Fruit fly (Drosophila melanogaster) whole organism, embryonic: Measurements from ENCODE around the gene CG9795.

ENCODE experiments used
- CG10366 ChIP-seq: fragments of 200-800 bp; sonication (Bioruptor generic); IDR thresholded peaks from 2 replicates; pipeline ENCODE4 v1.3.6; 2022; ENCODE audit warnings: missing biosample characterization, missing genetic modification characterization
- CG10959 ChIP-seq: fragments of 200-800 bp; sonication (Bioruptor generic); IDR thresholded peaks from 2 replicates; pipeline ENCODE4 v1.3.6; 2022; ENCODE audit warnings: missing biosample characterization, missing genetic modification characterization
- CG11085 ChIP-seq: fragments of 200-800 bp; sonication (Bioruptor generic); IDR thresholded peaks from 2 replicates; pipeline ENCODE4 v1.3.6; 2022; ENCODE audit warnings: missing biosample characterization, missing genetic modification characterization
- CG11696 ChIP-seq: fragments of 200-800 bp; sonication (Bioruptor generic); IDR thresholded peaks from 2 replicates; pipeline ENCODE4 v1.3.6; 2022; ENCODE audit warnings: missing biosample characterization, missing genetic modification characterization
- CG12299 ChIP-seq: fragments of 200-800 bp; sonication (Bioruptor generic); optimal IDR thresholded peaks from 2 replicates; lab custom pipeline; 2018; ENCODE audit warnings: missing biosample characterization, mild to moderate bottlenecking, missing genetic modification characterization
- CG1233 ChIP-seq: fragments of 200-800 bp; sonication (Bioruptor generic); optimal IDR thresholded peaks from 4 replicates; lab custom pipeline; 2018; ENCODE audit warnings: missing biosample characterization, mild to moderate bottlenecking, missing genetic modification characterization
- CG12391 ChIP-seq: fragments of 200-800 bp; sonication (Bioruptor generic); optimal IDR thresholded peaks from 3 replicates; lab custom pipeline; 2018; ENCODE audit warnings: missing biosample characterization, mild to moderate bottlenecking, missing genetic modification characterization, moderate library complexity
- CG12744 ChIP-seq: fragments of 200-800 bp; sonication (Bioruptor generic); optimal IDR thresholded peaks from 2 replicates; lab custom pipeline; 2016; ENCODE audit warnings: missing biosample characterization, missing genetic modification characterization
- CG12942 ChIP-seq: fragments of 200-800 bp; sonication (Bioruptor generic); optimal IDR thresholded peaks from 3 replicates; lab custom pipeline; 2016; ENCODE audit warnings: missing biosample characterization, missing genetic modification characterization
- CG15514 ChIP-seq: fragments of 200-800 bp; sonication (Bioruptor generic); optimal IDR thresholded peaks from 3 replicates; lab custom pipeline; 2017; ENCODE audit warnings: missing biosample characterization, missing genetic modification characterization, mild to moderate bottlenecking, moderate library complexity, missing genetic modification reagents
- CG16813 ChIP-seq: fragments of 200-800 bp; sonication (Bioruptor generic); IDR thresholded peaks from 3 replicates; pipeline ENCODE4 v1.3.6; 2022; ENCODE audit warnings: missing biosample characterization, missing genetic modification characterization; ENCODE audit not compliant: partially characterized antibody
- CG16815 ChIP-seq: fragments of 200-800 bp; sonication (Bioruptor generic); optimal IDR thresholded peaks from 3 replicates; lab custom pipeline; 2017; ENCODE audit warnings: missing biosample characterization, mild to moderate bottlenecking, missing genetic modification characterization
- CG17361 ChIP-seq: fragments of 200-800 bp; sonication (Bioruptor generic); IDR thresholded peaks from 3 replicates; pipeline ENCODE4 v1.3.6; 2022; ENCODE audit warnings: missing biosample characterization, missing genetic modification characterization
- CG18599 ChIP-seq: fragments of 200-800 bp; sonication (Bioruptor generic); optimal IDR thresholded peaks from 3 replicates; lab custom pipeline; 2017; ENCODE audit warnings: missing biosample characterization, missing genetic modification characterization, mild to moderate bottlenecking, moderate library complexity, missing genetic modification reagents
- CG18764 ChIP-seq: fragments of 200-800 bp; sonication (Bioruptor generic); optimal IDR thresholded peaks from 3 replicates; lab custom pipeline; 2016; ENCODE audit warnings: missing biosample characterization, missing genetic modification characterization
- CG30431 ChIP-seq: fragments of 200-800 bp; sonication (Bioruptor generic); optimal IDR thresholded peaks from 2 replicates; lab custom pipeline; 2017; ENCODE audit warnings: missing biosample characterization, missing genetic modification characterization
- CG3847 ChIP-seq: fragments of 200-800 bp; sonication (Bioruptor generic); IDR thresholded peaks from 2 replicates; pipeline ENCODE4 v1.3.6; 2022; ENCODE audit warnings: missing biosample characterization, missing genetic modification characterization
- CG4404 ChIP-seq: fragments of 200-800 bp; sonication (Bioruptor generic); IDR thresholded peaks from 2 replicates; pipeline ENCODE4 v1.3.6; 2022; ENCODE audit warnings: missing biosample characterization, missing genetic modification characterization
- CG4820 ChIP-seq: fragments of 200-800 bp; sonication (Bioruptor generic); optimal IDR thresholded peaks from 3 replicates; lab custom pipeline; 2016; ENCODE audit warnings: missing biosample characterization, missing genetic modification characterization
- CG5953 ChIP-seq: fragments of 200-800 bp; sonication (Bioruptor generic); IDR thresholded peaks from 2 replicates; pipeline ENCODE4 v1.3.6; 2022; ENCODE audit warnings: missing biosample characterization, missing genetic modification characterization
- CG9797 ChIP-seq: fragments of 200-800 bp; sonication (Bioruptor generic); optimal IDR thresholded peaks from 3 replicates; lab custom pipeline; 2018; ENCODE audit warnings: missing biosample characterization, mild to moderate bottlenecking, missing genetic modification characterization
- Dad ChIP-seq: fragments of 200-800 bp; sonication (Bioruptor generic); optimal IDR thresholded peaks from 3 replicates; lab custom pipeline; 2016; ENCODE audit warnings: missing biosample characterization, missing genetic modification characterization
- Dek ChIP-seq: fragments of 200-800 bp; sonication (Bioruptor generic); optimal IDR thresholded peaks from 3 replicates; lab custom pipeline; 2019; ENCODE audit warnings: missing biosample characterization, mild to moderate bottlenecking, missing genetic modification characterization, moderate library complexity
- Dfd ChIP-seq, 2 experiments: fragments of >200 bp; optimal IDR thresholded peaks; 2 replicates each; lab custom pipeline; 2017; ENCODE audit warnings: missing biosample characterization in 2 of 2, missing genetic modification characterization in 2 of 2
- E2f1 ChIP-seq: fragments of 200-800 bp; sonication (Bioruptor generic); IDR thresholded peaks from 2 replicates; pipeline ENCODE4 v1.3.6; 2022; ENCODE audit warnings: missing biosample characterization, missing genetic modification characterization
- GATAe ChIP-seq: fragments of 200-800 bp; sonication (Bioruptor generic); conservative IDR thresholded peaks from 2 replicates; pipeline ENCODE4 v1.3.6; 2022; ENCODE audit warnings: missing biosample characterization, missing genetic modification characterization
- Gug ChIP-seq: fragments of 200-800 bp; sonication (Bioruptor generic); IDR thresholded peaks from 4 replicates; pipeline ENCODE4 v1.3.6; 2022; ENCODE audit warnings: missing biosample characterization, missing genetic modification characterization
- HLHmδ ChIP-seq: fragments of 200-800 bp; sonication (Bioruptor generic); optimal IDR thresholded peaks from 2 replicates; lab custom pipeline; 2018; ENCODE audit warnings: missing biosample characterization, mild to moderate bottlenecking, missing genetic modification characterization, moderate library complexity
- Hand ChIP-seq: fragments of 200-800 bp; sonication (Bioruptor generic); optimal IDR thresholded peaks from 2 replicates; lab custom pipeline; 2017; ENCODE audit warnings: mild to moderate bottlenecking, missing biosample characterization, missing genetic modification reagents, missing genetic modification characterization
- Hr3 ChIP-seq: fragments of 200-800 bp; sonication (Bioruptor generic); optimal IDR thresholded peaks from 3 replicates; lab custom pipeline; 2016; ENCODE audit warnings: missing biosample characterization, missing genetic modification characterization
- Hr39 ChIP-seq: fragments of >200 bp; optimal IDR thresholded peaks from 2 replicates; lab custom pipeline; 2017
- MBD-R2 ChIP-seq: fragments of 200-800 bp; sonication (Bioruptor generic); IDR thresholded peaks from 2 replicates; pipeline ENCODE4 v1.3.6; 2022; ENCODE audit warnings: missing biosample characterization, missing genetic modification characterization
- MESR4 ChIP-seq: fragments of 200-800 bp; sonication (Bioruptor generic); optimal IDR thresholded peaks from 2 replicates; lab custom pipeline; 2018; ENCODE audit warnings: missing biosample characterization, mild to moderate bottlenecking, missing genetic modification characterization, moderate library complexity
- Max ChIP-seq: fragments of 200-800 bp; sonication (Bioruptor generic); optimal IDR thresholded peaks from 2 replicates; lab custom pipeline; 2016; ENCODE audit warnings: missing biosample characterization, mild to moderate bottlenecking, missing genetic modification characterization
- NK7.1 ChIP-seq: fragments of 200-800 bp; sonication (Bioruptor generic); optimal IDR thresholded peaks from 3 replicates; lab custom pipeline; 2016; ENCODE audit warnings: missing biosample characterization, missing genetic modification characterization
- Nf-YC ChIP-seq: fragments of 200-800 bp; optimal IDR thresholded peaks from 3 replicates; lab custom pipeline; 2019; ENCODE audit warnings: missing biosample characterization, mild to moderate bottlenecking, missing genetic modification characterization, moderate library complexity
- Optix ChIP-seq: fragments of 200-800 bp; sonication (Bioruptor generic); IDR thresholded peaks from 3 replicates; pipeline ENCODE4 v1.3.6; 2022; ENCODE audit warnings: missing biosample characterization, missing genetic modification characterization
- Scr ChIP-seq: fragments of 200-800 bp; sonication (Bioruptor generic); IDR thresholded peaks from 2 replicates; pipeline ENCODE4 v1.3.6; 2022; ENCODE audit warnings: missing biosample characterization, missing genetic modification characterization; ENCODE audit not compliant: partially characterized antibody
- Vsx1 ChIP-seq: fragments of 200-800 bp; sonication (Bioruptor generic); optimal IDR thresholded peaks from 2 replicates; lab custom pipeline; 2017; ENCODE audit warnings: missing biosample characterization, mild to moderate bottlenecking, missing genetic modification characterization, missing genetic modification reagents
- bigmax ChIP-seq: fragments of 200-800 bp; sonication (Bioruptor generic); optimal IDR thresholded peaks from 2 replicates; lab custom pipeline; 2018; ENCODE audit warnings: missing biosample characterization, mild to moderate bottlenecking, missing genetic modification characterization
- caup ChIP-seq: fragments of 200-800 bp; sonication (Bioruptor generic); optimal IDR thresholded peaks from 3 replicates; lab custom pipeline; 2017; ENCODE audit warnings: missing biosample characterization, mild to moderate bottlenecking, missing genetic modification characterization, moderate library complexity; ENCODE audit not compliant: severe bottlenecking
- croc ChIP-seq: fragments of 200-800 bp; sonication (Bioruptor generic); conservative IDR thresholded peaks from 3 replicates; pipeline ENCODE4 v1.3.6; 2022; ENCODE audit warnings: missing biosample characterization, missing genetic modification characterization
- gce ChIP-seq: fragments of 200-800 bp; sonication (Bioruptor generic); IDR thresholded peaks from 3 replicates; pipeline ENCODE4 v1.3.6; 2022; ENCODE audit warnings: missing biosample characterization, missing genetic modification characterization
- hkb ChIP-seq, 2 experiments: fragments of 200-800 bp in 1 of 2; fragments of >200 bp in 1 of 2; sonication (Bioruptor generic) in 1 of 2; IDR thresholded peaks in 1 of 2; optimal IDR thresholded peaks in 1 of 2; 2 replicates each; pipeline versions ENCODE4 v1.3.6 to Lab custom; 2017 to 2022; ENCODE audit warnings: missing biosample characterization in 1 of 2, missing genetic modification characterization in 1 of 2
- kay ChIP-seq: fragments of 200-800 bp; sonication (Bioruptor generic); optimal IDR thresholded peaks from 2 replicates; lab custom pipeline; 2016; ENCODE audit warnings: missing biosample characterization, missing genetic modification characterization
- ken ChIP-seq: fragments of 200-800 bp; sonication (Bioruptor generic); IDR thresholded peaks from 3 replicates; pipeline ENCODE4 v1.3.6; 2022; ENCODE audit warnings: missing biosample characterization, missing genetic modification characterization
- nau ChIP-seq: fragments of 200-800 bp; sonication (Bioruptor generic); optimal IDR thresholded peaks from 3 replicates; lab custom pipeline; 2017; ENCODE audit warnings: missing biosample characterization, mild to moderate bottlenecking, missing genetic modification characterization, missing genetic modification reagents
- phol ChIP-seq: fragments of 200-800 bp; sonication (Bioruptor generic); optimal IDR thresholded peaks from 3 replicates; lab custom pipeline; 2018; ENCODE audit warnings: missing biosample characterization, mild to moderate bottlenecking, missing genetic modification characterization, moderate library complexity
- pita ChIP-seq: fragments of 200-800 bp; sonication (Bioruptor generic); optimal IDR thresholded peaks from 2 replicates; lab custom pipeline; 2017; ENCODE audit warnings: missing biosample characterization, mild to moderate bottlenecking, missing genetic modification characterization
- psq ChIP-seq: fragments of 200-800 bp; sonication (Bioruptor generic); optimal IDR thresholded peaks from 2 replicates; lab custom pipeline; 2017; ENCODE audit warnings: missing biosample characterization, missing genetic modification characterization
- so ChIP-seq: fragments of 200-800 bp; sonication (Bioruptor generic); IDR thresholded peaks from 3 replicates; pipeline ENCODE4 v1.3.6; 2022; ENCODE audit warnings: missing biosample characterization, missing genetic modification characterization
- zen ChIP-seq: fragments of 200-800 bp; sonication (Bioruptor generic); optimal IDR thresholded peaks from 3 replicates; lab custom pipeline; 2018; ENCODE audit warnings: missing biosample characterization, mild to moderate bottlenecking, missing genetic modification characterization, moderate library complexity

The CG9795 gene

DNA sequence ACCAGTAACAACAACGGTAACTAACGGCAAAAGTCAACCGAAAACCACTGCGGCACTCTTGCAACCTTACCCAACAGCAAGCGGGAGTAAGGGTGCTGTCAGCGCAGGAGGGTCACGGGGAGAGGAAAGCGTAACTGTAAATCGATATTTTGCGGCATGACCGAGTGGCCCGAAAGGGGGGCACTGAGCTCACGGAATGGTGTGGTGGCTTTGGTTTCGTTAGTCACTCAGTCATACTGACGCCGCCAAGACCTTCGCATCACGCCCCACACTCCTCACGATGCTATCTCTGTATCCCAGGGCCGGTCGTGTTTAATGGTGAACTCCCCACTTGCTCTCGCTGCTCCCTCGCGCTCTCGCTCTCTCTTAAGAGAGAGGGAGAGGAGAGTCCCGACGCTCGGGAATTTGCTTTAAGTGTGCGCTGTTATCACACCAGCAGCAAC lies 41.2 kb downstream of the CG9795 start (continued):
- no peak for TF ChIP-seq hkb (optimal IDR thresholded peaks at IDR 0.05; lab: Kevin White, UChicago)
- peak; percentile 65 for TF ChIP-seq hkb (GFP tag; IDR thresholded peaks at IDR 0.05; lab: Robert Waterston, UW)
- TF ChIP-seq Hr39: no peak
- TF ChIP-seq E2f1: no peak
- TF ChIP-seq phol (tag; lab: Kevin White, UChicago): no peak
- TF ChIP-seq CG30431 (GFP tag; lab: Kevin White, UChicago): no peak
- TF ChIP-seq CG10366 (GFP tag; lab: Robert Waterston, UW): no peak
- TF ChIP-seq psq (GFP tag; lab: Kevin White, UChicago): no peak
- TF ChIP-seq CG10959 (GFP tag; lab: Robert Waterston, UW): no peak
- TF ChIP-seq CG18599 (GFP tag; lab: Kevin White, UChicago): peak; percentile 41
- TF ChIP-seq CG18764 (GFP tag; lab: Kevin White, UChicago): no peak
- TF ChIP-seq CG4404 (GFP tag; lab: Robert Waterston, UW): no peak
- no peak for TF ChIP-seq zen (tag; lab: Kevin White, UChicago)
- TF ChIP-seq CG15514 (GFP tag; lab: Kevin White, UChicago): no peak
- TF ChIP-seq so (GFP tag; lab: Robert Waterston, UW): 0 out of 3 replicates have a peak, but pooled peaks have one; percentile 31
- TF ChIP-seq CG12942: no peak
- 0 out of 2 replicates have a peak, but pooled peaks have one; percentile 25 for TF ChIP-seq Scr
- no peak for TF ChIP-seq CG11085 (GFP tag; lab: Robert Waterston, UW)
- no peak for TF ChIP-seq Dad
- TF ChIP-seq Dfd (GFP tag; optimal IDR thresholded peaks at IDR 0.05; lab: Kevin White, UChicago): no peak
- no peak for TF ChIP-seq Hand
- TF ChIP-seq ken (GFP tag; lab: Robert Waterston, UW): no peak
- TF ChIP-seq NK7.1 (GFP tag; lab: Kevin White, UChicago): no peak
- TF ChIP-seq MBD-R2 (GFP tag; lab: Robert Waterston, UW): no peak
- TF ChIP-seq HLHmδ (GFP tag; lab: Kevin White, UChicago): no peak
- TF ChIP-seq CG16813 (GFP tag; lab: Robert Waterston, UW): no peak
- TF ChIP-seq CG12744: no peak
- TF ChIP-seq nau: no peak
- no peak for TF ChIP-seq CG12299 (tag; lab: Kevin White, UChicago)
- no peak for TF ChIP-seq Hr3 (GFP tag; lab: Kevin White, UChicago)
- TF ChIP-seq CG17361: no peak
- TF ChIP-seq croc (GFP tag; lab: Robert Waterston, UW): no peak
- TF ChIP-seq Max (GFP tag; lab: Kevin White, UChicago): no peak
- no peak for TF ChIP-seq Gug (GFP tag; lab: Robert Waterston, UW)
- no peak for TF ChIP-seq CG3847 (GFP tag; lab: Robert Waterston, UW)
- no peak for TF ChIP-seq CG4820 (GFP tag; lab: Kevin White, UChicago)
- TF ChIP-seq CG9797 (GFP tag; lab: Kevin White, UChicago): no peak
- TF ChIP-seq CG16815 (GFP tag; lab: Kevin White, UChicago): no peak
- TF ChIP-seq Nf-YC (tag; lab: Kevin White, UChicago): no peak
- TF ChIP-seq CG1233 (GFP tag; lab: Kevin White, UChicago): no peak
- TF ChIP-seq CG5953: no peak
- TF ChIP-seq CG11696 (GFP tag; lab: Robert Waterston, UW): no peak
- TF ChIP-seq pita (GFP tag; lab: Kevin White, UChicago): no peak
- TF ChIP-seq bigmax (GFP tag; lab: Kevin White, UChicago): no peak
- TF ChIP-seq Dek: no peak
- TF ChIP-seq CG12391 (tag; lab: Kevin White, UChicago): no peak
- peak; percentile 2 for TF ChIP-seq caup (GFP tag; lab: Kevin White, UChicago)
- TF ChIP-seq Optix (GFP tag; lab: Robert Waterston, UW): no peak
- no peak for TF ChIP-seq gce (GFP tag; lab: Robert Waterston, UW)
- TF ChIP-seq kay: no peak
- TF ChIP-seq GATAe (GFP tag; lab: Robert Waterston, UW): no peak
- TF ChIP-seq MESR4 (GFP tag; lab: Kevin White, UChicago): no peak
- no peak for TF ChIP-seq Vsx1 (GFP tag; lab: Kevin White, UChicago)
